Fruit fly (Drosophila melanogaster) whole organism, larva: Measurements from ENCODE around the gene CG5916.

ENCODE experiments used
- noc ChIP-seq: fragments of 200-800 bp; sonication (Bioruptor generic); optimal IDR thresholded peaks from 3 replicates; lab custom pipeline; 2019; ENCODE audit warnings: missing biosample characterization, mild to moderate bottlenecking, missing genetic modification characterization, moderate library complexity

Gene CG5916

dm6 chr3R:16190183-16190763, 43.4 kb downstream of the CG5916 start:
- TF ChIP-seq noc (tag; lab: Kevin White, UChicago) = no peak

- TF ChIP-seq noc (tag; lab: Kevin White, UChicago) = no peak
Observed at dm6 chr3R:16190782-16191181, 44.0 kb downstream of the CG5916 start.
